Fruit fly (Drosophila melanogaster) whole organism, embryonic: ENCODE results near the gene lectin-28C.

ENCODE experiments used
- Ada2b ChIP-seq: fragments of 200-800 bp; sonication (Bioruptor generic); IDR thresholded peaks from 2 replicates; pipeline ENCODE4 v1.3.6; 2022; ENCODE audit warnings: missing biosample characterization, missing genetic modification characterization
- Antp ChIP-seq: fragments of 200-800 bp; sonication (Bioruptor generic); optimal IDR thresholded peaks from 3 replicates; lab custom pipeline; 2016; ENCODE audit warnings: missing biosample characterization, missing genetic modification characterization
- CG10565 ChIP-seq: fragments of 200-800 bp; sonication (Bioruptor generic); optimal IDR thresholded peaks from 3 replicates; lab custom pipeline; 2016; ENCODE audit warnings: missing biosample characterization, mild to moderate bottlenecking, missing genetic modification characterization
- CG12236 ChIP-seq: fragments of 200-800 bp; sonication (Bioruptor generic); optimal IDR thresholded peaks from 2 replicates; lab custom pipeline; 2016; ENCODE audit warnings: missing biosample characterization, missing genetic modification characterization
- CG13287 ChIP-seq: fragments of 200-800 bp; sonication (Bioruptor generic); IDR thresholded peaks from 2 replicates; pipeline ENCODE4 v1.3.6; 2022; ENCODE audit warnings: missing biosample characterization, missing genetic modification characterization; ENCODE audit not compliant: partially characterized antibody
- CG13296 ChIP-seq: fragments of 200-800 bp; sonication (Bioruptor generic); optimal IDR thresholded peaks from 3 replicates; lab custom pipeline; 2018; ENCODE audit warnings: missing biosample characterization, mild to moderate bottlenecking, missing genetic modification characterization
- CG13894 ChIP-seq: fragments of 200-800 bp; sonication (Bioruptor generic); optimal IDR thresholded peaks from 3 replicates; lab custom pipeline; 2018; ENCODE audit warnings: missing biosample characterization, mild to moderate bottlenecking, missing genetic modification characterization, moderate library complexity
- CG15479 ChIP-seq: fragments of 200-800 bp; sonication (Bioruptor generic); optimal IDR thresholded peaks from 3 replicates; lab custom pipeline; 2019; ENCODE audit warnings: missing biosample characterization, mild to moderate bottlenecking, missing genetic modification characterization, moderate library complexity
- CG17186 ChIP-seq: fragments of 200-800 bp; sonication (Bioruptor generic); optimal IDR thresholded peaks from 3 replicates; lab custom pipeline; 2017; ENCODE audit warnings: missing biosample characterization, missing genetic modification reagents, missing genetic modification characterization
- CG17912 ChIP-seq: fragments of 200-800 bp; sonication (Bioruptor generic); optimal IDR thresholded peaks from 2 replicates; lab custom pipeline; 2018; ENCODE audit warnings: missing biosample characterization, mild to moderate bottlenecking, missing genetic modification characterization
- CG18262 ChIP-seq: fragments of 200-800 bp; optimal IDR thresholded peaks from 3 replicates; lab custom pipeline; 2019; ENCODE audit warnings: missing biosample characterization, mild to moderate bottlenecking, missing genetic modification characterization, moderate library complexity
- CG3726 ChIP-seq: fragments of 200-800 bp; sonication (Bioruptor generic); IDR thresholded peaks from 3 replicates; pipeline ENCODE4, ENCODE4 v1.3.6; 2022; ENCODE audit warnings: missing biosample characterization, missing genetic modification characterization
- CG6254 ChIP-seq: fragments of 200-800 bp; sonication (Bioruptor generic); optimal IDR thresholded peaks from 3 replicates; lab custom pipeline; 2017; ENCODE audit warnings: mild to moderate bottlenecking, missing biosample characterization, missing genetic modification reagents, missing genetic modification characterization
- CG7357 ChIP-seq: fragments of 200-800 bp; sonication (Bioruptor generic); IDR thresholded peaks from 3 replicates; pipeline ENCODE4 v1.3.6; 2022; ENCODE audit warnings: missing biosample characterization, missing genetic modification characterization
- CG7745 ChIP-seq: fragments of 200-800 bp; sonication (Bioruptor generic); optimal IDR thresholded peaks from 2 replicates; lab custom pipeline; 2018; ENCODE audit warnings: missing biosample characterization, mild to moderate bottlenecking, missing genetic modification characterization, moderate library complexity
- CG8290 ChIP-seq, 3 experiments: fragments of 200-800 bp; sonication (Bioruptor generic); optimal IDR thresholded peaks; 2 replicates each; lab custom pipeline; 2016 to 2019; ENCODE audit warnings: missing biosample characterization in 3 of 3, missing genetic modification characterization in 3 of 3, mild to moderate bottlenecking in 2 of 3, moderate library complexity in 1 of 3
- CG8924 ChIP-seq: fragments of 200-800 bp; optimal IDR thresholded peaks from 3 replicates; lab custom pipeline; 2019; ENCODE audit warnings: missing biosample characterization, mild to moderate bottlenecking, missing genetic modification characterization, moderate library complexity
- CG9817 ChIP-seq: fragments of 200-800 bp; sonication (Bioruptor generic); optimal IDR thresholded peaks from 2 replicates; lab custom pipeline; 2018; ENCODE audit warnings: missing biosample characterization, mild to moderate bottlenecking, missing genetic modification characterization, moderate library complexity
- CTCF ChIP-seq: fragments of 200-800 bp; sonication (Bioruptor generic); optimal IDR thresholded peaks from 2 replicates; lab custom pipeline; 2017; ENCODE audit warnings: missing biosample characterization, mild to moderate bottlenecking, missing genetic modification characterization, moderate library complexity
- CoRest ChIP-seq: fragments of 200-800 bp; sonication (Bioruptor generic); optimal IDR thresholded peaks from 3 replicates; lab custom pipeline; 2018; ENCODE audit warnings: missing biosample characterization, mild to moderate bottlenecking, missing genetic modification characterization, moderate library complexity
- D19B ChIP-seq: fragments of 200-800 bp; sonication (Bioruptor generic); optimal IDR thresholded peaks from 2 replicates; lab custom pipeline; 2017; ENCODE audit warnings: missing biosample characterization, mild to moderate bottlenecking, missing genetic modification characterization
- Dad ChIP-seq: fragments of 200-800 bp; sonication (Bioruptor generic); optimal IDR thresholded peaks from 3 replicates; lab custom pipeline; 2016; ENCODE audit warnings: missing biosample characterization, missing genetic modification characterization
- E2f2 ChIP-seq: fragments of 200-800 bp; sonication (Bioruptor generic); IDR thresholded peaks from 2 replicates; pipeline ENCODE4 v1.3.6; 2022; ENCODE audit warnings: missing biosample characterization, missing genetic modification characterization
- Eip74EF ChIP-seq, 2 experiments: fragments of 200-800 bp in 1 of 2; fragments of >200 bp in 1 of 2; sonication (Bioruptor generic) in 1 of 2; optimal IDR thresholded peaks; 2 replicates each; lab custom pipeline; 2017 to 2019; ENCODE audit warnings: missing biosample characterization in 2 of 2, missing genetic modification characterization in 2 of 2, mild to moderate bottlenecking in 1 of 2, moderate library complexity in 1 of 2
- Fer2 ChIP-seq: fragments of 200-800 bp; sonication (Bioruptor generic); optimal IDR thresholded peaks from 2 replicates; lab custom pipeline; 2018; ENCODE audit warnings: missing biosample characterization, mild to moderate bottlenecking, missing genetic modification characterization, moderate library complexity
- HLH3B ChIP-seq: fragments of 200-800 bp; sonication (Bioruptor generic); IDR thresholded peaks from 2 replicates; pipeline ENCODE4 v1.3.6; 2022; ENCODE audit warnings: missing biosample characterization, missing genetic modification characterization
- Hey ChIP-seq: fragments of 200-800 bp; sonication (Bioruptor generic); optimal IDR thresholded peaks from 3 replicates; lab custom pipeline; 2018; ENCODE audit warnings: missing biosample characterization, mild to moderate bottlenecking, missing genetic modification characterization
- Med ChIP-seq: fragments of 200-800 bp; sonication (Bioruptor generic); peaks from one replicate; lab custom pipeline; 2016; ENCODE audit warnings: missing biosample characterization, missing genetic modification characterization, mild to moderate bottlenecking, inconsistent platforms, moderate library complexity
- ab ChIP-seq: fragments of 200-800 bp; sonication (Bioruptor generic); optimal IDR thresholded peaks from 2 replicates; lab custom pipeline; 2016; ENCODE audit warnings: missing biosample characterization, missing genetic modification characterization
- abd-A ChIP-seq: fragments of 200-800 bp; sonication (Bioruptor generic); optimal IDR thresholded peaks from 3 replicates; lab custom pipeline; 2019; ENCODE audit warnings: missing biosample characterization, mild to moderate bottlenecking, missing genetic modification characterization, moderate library complexity
- az2 ChIP-seq: fragments of 200-800 bp; sonication (Bioruptor generic); optimal IDR thresholded peaks from 3 replicates; lab custom pipeline; 2016; ENCODE audit warnings: missing biosample characterization, missing genetic modification characterization
- cad ChIP-seq: fragments of >200 bp; optimal IDR thresholded peaks from 2 replicates; lab custom pipeline; 2017; ENCODE audit warnings: missing biosample characterization, missing genetic modification characterization
- corto ChIP-seq: fragments of 200-800 bp; sonication (Bioruptor generic); optimal IDR thresholded peaks from 2 replicates; lab custom pipeline; 2016; ENCODE audit warnings: missing biosample characterization, mild to moderate bottlenecking, missing genetic modification characterization, moderate library complexity
- cwo ChIP-seq: fragments of 200-800 bp; sonication (Bioruptor generic); optimal IDR thresholded peaks from 3 replicates; lab custom pipeline; 2017; ENCODE audit warnings: missing biosample characterization, missing genetic modification characterization, mild to moderate bottlenecking, moderate library complexity, missing genetic modification reagents
- dmrt99B ChIP-seq: fragments of 200-800 bp; sonication (Bioruptor generic); optimal IDR thresholded peaks from 2 replicates; lab custom pipeline; 2018; ENCODE audit warnings: missing biosample characterization, mild to moderate bottlenecking, missing genetic modification characterization, moderate library complexity
- dpn ChIP-seq, 2 experiments: fragments of 200-800 bp; sonication (Bioruptor generic); optimal IDR thresholded peaks; 3 replicates each; lab custom pipeline; 2016; ENCODE audit warnings: missing biosample characterization in 2 of 2, missing genetic modification characterization in 2 of 2
- dysf ChIP-seq: fragments of 200-800 bp; sonication (Bioruptor generic); IDR thresholded peaks from 3 replicates; pipeline ENCODE4 v1.3.6; 2022; ENCODE audit warnings: missing biosample characterization, missing genetic modification characterization
- eve ChIP-seq, 2 experiments: fragments of >200 bp; optimal IDR thresholded peaks; 2 replicates each; lab custom pipeline; 2017; ENCODE audit warnings: missing biosample characterization in 2 of 2, missing genetic modification characterization in 2 of 2
- fd96Cb ChIP-seq: fragments of 200-800 bp; sonication (Bioruptor generic); optimal IDR thresholded peaks from 2 replicates; lab custom pipeline; 2018; ENCODE audit warnings: missing biosample characterization, mild to moderate bottlenecking, missing genetic modification characterization, moderate library complexity
- ham ChIP-seq: fragments of 200-800 bp; sonication (Bioruptor generic); IDR thresholded peaks from 2 replicates; pipeline ENCODE4 v1.3.6; 2022; ENCODE audit warnings: missing biosample characterization, missing genetic modification characterization
- insv ChIP-seq, 2 experiments: fragments of 200-800 bp; sonication (Bioruptor generic); optimal IDR thresholded peaks; 3 replicates each; lab custom pipeline; 2016 to 2018; ENCODE audit warnings: missing biosample characterization in 2 of 2, missing genetic modification characterization in 2 of 2
- luna ChIP-seq: fragments of 200-800 bp; sonication (Bioruptor generic); optimal IDR thresholded peaks from 2 replicates; lab custom pipeline; 2016; ENCODE audit warnings: missing biosample characterization, missing genetic modification characterization
- otp ChIP-seq: fragments of 200-800 bp; sonication (Bioruptor generic); IDR thresholded peaks from 3 replicates; pipeline ENCODE4, ENCODE4 v1.3.6; 2022; ENCODE audit warnings: missing biosample characterization, missing genetic modification characterization
- peb ChIP-seq: fragments of 200-800 bp; sonication (Bioruptor generic); IDR thresholded peaks from 2 replicates; pipeline ENCODE4 v1.3.6; 2022; ENCODE audit warnings: missing biosample characterization, missing genetic modification characterization
- sim ChIP-seq: fragments of 200-800 bp; sonication (Bioruptor generic); IDR thresholded peaks from 2 replicates; pipeline ENCODE4 v1.3.6; 2022; ENCODE audit warnings: missing biosample characterization, missing genetic modification characterization
- sna ChIP-seq: fragments of 200-800 bp; sonication (Bioruptor generic); IDR thresholded peaks from 2 replicates; pipeline ENCODE4 v1.3.6; 2022; ENCODE audit warnings: missing biosample characterization, missing genetic modification characterization; ENCODE audit not compliant: partially characterized antibody
- stc ChIP-seq: fragments of 200-800 bp; sonication (Bioruptor generic); IDR thresholded peaks from 2 replicates; pipeline ENCODE4 v1.3.6; 2022; ENCODE audit warnings: missing biosample characterization, missing genetic modification characterization
- yki ChIP-seq: fragments of >200 bp; optimal IDR thresholded peaks from 3 replicates; lab custom pipeline; 2018

Gene lectin-28C

DNA sequence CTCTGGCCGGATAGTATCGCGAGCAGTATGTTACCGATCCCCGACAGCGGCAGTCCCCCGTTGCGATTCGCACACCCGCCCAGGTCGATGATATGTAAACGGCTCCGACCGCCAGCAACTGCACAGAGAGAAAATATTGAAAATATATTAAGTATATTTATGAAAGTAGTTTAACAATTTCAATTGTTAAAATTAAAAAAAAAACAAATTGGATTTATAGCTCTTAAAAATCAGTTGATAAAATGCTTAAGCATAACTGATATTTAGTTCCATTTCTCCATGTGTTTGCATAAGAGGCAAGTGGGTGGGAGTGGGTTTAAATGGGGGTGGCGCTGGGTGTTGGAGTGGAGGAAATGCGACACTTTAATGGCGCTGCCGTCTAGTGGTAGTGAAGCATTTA lies 7.4 kb upstream of the lectin-28C start (continued):
- TF ChIP-seq CG10565: no peak

- TF ChIP-seq Hey (tag; lab: Kevin White, UChicago) (peak; percentile 49), CG13296 (GFP tag; lab: Kevin White, UChicago) (no peak), abd-A (peak; percentile 94), Med (GFP tag; lab: Kevin White, UChicago) (peak; percentile 61), insv (GFP tag; optimal IDR thresholded peaks at IDR 0.05; lab: Kevin White, UChicago) (no peak), CG8290 (GFP tag; optimal IDR thresholded peaks at IDR 0.05; lab: Kevin White, UChicago) (no peak), CG8290 (tag; optimal IDR thresholded peaks at IDR 0.05; lab: Kevin White, UChicago) (no peak), CG13894 (tag; lab: Kevin White, UChicago) (peak; percentile 41), Eip74EF (GFP tag; optimal IDR thresholded peaks at IDR 0.05; lab: Kevin White, UChicago) (no peak)
Observed at dm6 chr2L:7850406-7850805, 6.5 kb upstream of the lectin-28C start.

dm6 chr2L:7851609-7852008 lies 5.3 kb upstream of the lectin-28C start:
- TF ChIP-seq CG17912 (GFP tag; lab: Kevin White, UChicago): no peak
- TF ChIP-seq D19B: no peak
- TF ChIP-seq dysf (GFP tag; lab: Robert Waterston, UW): peak; percentile 51; the same call in 2 of the 3 replicates
- TF ChIP-seq az2 (GFP tag; lab: Kevin White, UChicago): peak; percentile 22
- no peak for TF ChIP-seq ab (GFP tag; lab: Kevin White, UChicago)
- TF ChIP-seq cad (GFP tag; lab: Kevin White, UChicago): no peak
- peak in 1 of 2 experiments; percentile 43 for TF ChIP-seq eve (GFP tag; optimal IDR thresholded peaks at IDR 0.05; lab: Kevin White, UChicago)
- no peak for TF ChIP-seq Dad (GFP tag; lab: Kevin White, UChicago)
- TF ChIP-seq ham (GFP tag; lab: Robert Waterston, UW): no peak
- peak; percentile 34 for TF ChIP-seq CG8924
- TF ChIP-seq luna: no peak
- TF ChIP-seq stc (GFP tag; lab: Robert Waterston, UW): peak; percentile 28; the same call in 1 of the 2 replicates
- TF ChIP-seq corto (GFP tag; lab: Kevin White, UChicago): no peak
- no peak for TF ChIP-seq CG12236 (GFP tag; lab: Kevin White, UChicago)
- TF ChIP-seq cwo (GFP tag; lab: Kevin White, UChicago): peak; percentile 31
- peak; percentile 19 for TF ChIP-seq CG9817 (tag; lab: Kevin White, UChicago)
- 0 out of 2 replicates have a peak, but pooled peaks have one; percentile 16 for TF ChIP-seq Ada2b (GFP tag; lab: Robert Waterston, UW)
- TF ChIP-seq CTCF (GFP tag; lab: Kevin White, UChicago): no peak
- TF ChIP-seq CG18262: peak; percentile 47
- no peak for TF ChIP-seq peb
- no peak for TF ChIP-seq Antp (GFP tag; lab: Kevin White, UChicago)
- TF ChIP-seq sna (GFP tag; lab: Robert Waterston, UW): no peak
- peak; percentile 52 for TF ChIP-seq HLH3B
- TF ChIP-seq Fer2 (tag; lab: Kevin White, UChicago): no peak
- TF ChIP-seq fd96Cb: peak; percentile 37
- no peak for TF ChIP-seq CG15479
- TF ChIP-seq dpn (GFP tag; optimal IDR thresholded peaks at IDR 0.05; lab: Kevin White, UChicago): no peak
- TF ChIP-seq yki (lab: Kevin White, UChicago): no peak
- TF ChIP-seq dmrt99B: peak; percentile 64
- no peak for TF ChIP-seq CG7357 (GFP tag; lab: Robert Waterston, UW)
- TF ChIP-seq CoRest (tag; lab: Kevin White, UChicago): peak; percentile 31
- TF ChIP-seq CG3726 (GFP tag; lab: Robert Waterston, UW): no peak
- TF ChIP-seq CG13287 (GFP tag; lab: Robert Waterston, UW): no peak
- no peak for TF ChIP-seq CG7745 (tag; lab: Kevin White, UChicago)
- TF ChIP-seq CG6254 (GFP tag; lab: Kevin White, UChicago): no peak
- TF ChIP-seq E2f2 (GFP tag; lab: Robert Waterston, UW): peak; percentile 14; the same call in 1 of the 2 replicates
- TF ChIP-seq otp: no peak
- no peak for TF ChIP-seq sim (GFP tag; lab: Robert Waterston, UW)
- TF ChIP-seq CG17186 (GFP tag; lab: Kevin White, UChicago): no peak
